Fruit fly (Drosophila melanogaster) whole organism, larva: Measurements from ENCODE around the gene CG12398.
A peak's percentile ranks its signal among the peaks of the same experiment; 100 is the strongest.

ENCODE experiments used
- noc ChIP-seq: fragments of 200-800 bp; sonication (Bioruptor generic); optimal IDR thresholded peaks from 3 replicates; lab custom pipeline; 2019; ENCODE audit warnings: missing biosample characterization, mild to moderate bottlenecking, missing genetic modification characterization, moderate library complexity

Gene CG12398

DNA sequence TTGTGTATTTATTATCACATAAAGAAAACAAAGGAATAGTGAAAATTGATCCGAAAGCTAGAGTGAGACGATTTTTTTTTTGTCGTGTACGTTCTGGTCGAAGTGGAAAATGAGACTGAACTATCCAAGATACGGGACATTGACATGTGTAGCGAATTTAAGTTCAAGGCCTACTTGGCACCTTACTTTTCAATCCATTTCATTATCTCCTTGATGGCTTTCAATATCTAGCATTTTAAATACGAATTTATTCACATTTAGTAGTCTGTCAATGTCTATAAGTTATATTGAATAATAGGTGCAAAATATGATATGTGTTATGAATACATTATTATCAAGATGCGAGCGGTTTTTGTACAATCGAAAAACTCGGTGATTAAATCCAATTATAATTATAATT, 15.2 kb upstream of the CG12398 start, which contains the start of gene CG32591:
Gene CG32591, minus strand, starts transcription at position 101 of the 400 bp plus-strand sequence.
- TF ChIP-seq noc = no peak

DNA sequence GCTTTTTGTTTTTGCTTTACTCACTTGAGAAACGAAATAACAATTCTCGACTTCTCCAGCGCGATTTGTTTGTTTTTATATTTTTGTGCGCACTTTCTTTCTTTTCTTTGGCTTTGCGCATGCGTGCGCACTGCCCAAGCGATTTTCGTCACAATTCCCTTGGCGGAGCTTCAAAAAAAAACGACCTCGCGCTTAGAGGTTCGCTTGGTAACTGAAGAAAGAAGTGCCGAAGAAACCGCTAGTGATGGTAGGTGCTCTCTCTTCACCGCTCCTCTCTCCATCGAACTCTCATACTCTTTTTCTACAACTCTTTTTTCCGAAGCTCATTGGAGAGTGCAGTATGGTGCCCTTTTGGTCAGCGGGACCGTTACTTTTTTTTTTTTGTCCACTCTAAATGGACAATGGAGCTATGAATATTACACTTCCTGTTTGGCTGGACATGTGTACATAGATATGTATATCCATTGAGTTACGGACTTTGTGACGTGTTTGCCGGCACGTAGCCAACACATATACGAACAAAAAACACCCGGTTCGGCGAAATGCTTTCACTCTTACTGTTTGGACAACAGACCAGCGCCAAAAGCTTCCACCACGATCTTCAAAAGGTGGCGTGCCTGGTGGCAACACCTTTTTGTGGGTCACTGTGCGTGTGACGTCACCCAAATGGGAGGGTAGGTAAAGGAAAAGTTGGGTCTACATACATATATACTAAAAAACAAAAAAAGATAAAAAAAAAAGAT, 9.8 kb upstream of the CG12398 start, which contains the start of gene CG9503:
Gene CG9503, minus strand, starts transcription at position 217 of the 743 bp plus-strand sequence.
- no peak for TF ChIP-seq noc

DNA sequence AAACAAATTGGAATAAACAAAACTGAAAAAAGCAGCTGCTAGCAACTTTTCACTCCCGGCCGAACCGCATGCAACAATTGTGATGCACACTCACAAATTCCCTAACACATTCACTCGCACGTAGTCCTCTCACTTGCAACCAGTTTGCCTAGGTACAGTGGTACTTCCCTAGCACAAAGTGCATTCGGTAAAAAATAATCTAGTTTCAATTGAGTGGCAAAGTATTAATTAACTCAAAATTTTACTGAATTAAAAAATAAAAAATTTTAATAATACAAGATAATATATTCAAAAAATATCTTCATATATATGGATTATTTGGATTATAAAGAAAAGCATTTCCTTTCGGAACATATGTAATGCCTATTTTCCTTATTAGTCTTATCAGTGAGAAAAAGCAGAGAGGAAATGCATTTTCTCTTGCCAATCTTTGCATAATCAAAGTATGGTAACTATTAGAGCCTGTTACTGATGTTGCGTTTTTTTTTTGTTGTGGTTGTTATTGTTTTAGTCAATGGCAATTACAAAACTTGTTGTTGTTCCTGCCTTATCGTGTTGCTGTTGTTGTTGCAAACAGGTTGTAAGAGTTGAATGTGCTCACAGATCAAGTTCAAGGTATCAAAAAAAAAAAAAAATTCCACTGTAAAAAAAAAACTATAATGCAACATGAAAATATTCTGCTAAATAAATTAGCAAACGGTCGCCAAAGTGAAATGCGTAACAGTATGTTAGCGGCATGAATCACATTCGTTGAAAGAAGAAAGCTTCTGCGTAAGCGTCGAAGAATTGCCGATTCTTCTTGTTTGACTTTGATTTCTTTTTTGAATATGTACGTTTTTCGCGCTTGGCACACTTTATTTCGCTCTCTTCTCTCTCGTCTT, 9.0 kb upstream of the CG12398 start:
- no peak for TF ChIP-seq noc

DNA sequence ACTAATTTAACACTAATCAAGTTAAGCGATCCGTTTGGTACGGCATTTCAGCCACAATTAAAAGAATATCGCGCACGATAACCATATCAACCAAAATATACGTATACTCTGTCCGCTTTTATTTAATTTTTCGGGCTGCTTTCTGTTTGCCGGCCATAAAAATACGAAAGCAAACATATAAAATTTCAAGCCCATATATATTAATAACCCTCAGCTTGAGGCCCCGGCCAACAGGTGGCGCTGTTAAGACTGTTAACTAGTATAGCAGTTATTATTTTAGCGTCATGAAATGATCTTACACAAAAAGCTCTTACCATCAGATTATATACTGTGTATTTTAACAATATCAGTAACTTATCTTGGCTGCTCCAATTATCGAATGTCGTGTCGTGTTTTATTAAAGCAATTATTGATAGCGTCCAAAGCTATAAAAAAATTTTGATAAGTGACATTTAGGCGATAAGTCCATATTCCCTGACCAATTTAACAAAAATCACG, 5.2 kb upstream of the CG12398 start, which contains the start of gene Eo:
Gene Eo, minus strand, starts transcription at position 51 of the 498 bp plus-strand sequence.
- no peak for TF ChIP-seq noc

DNA sequence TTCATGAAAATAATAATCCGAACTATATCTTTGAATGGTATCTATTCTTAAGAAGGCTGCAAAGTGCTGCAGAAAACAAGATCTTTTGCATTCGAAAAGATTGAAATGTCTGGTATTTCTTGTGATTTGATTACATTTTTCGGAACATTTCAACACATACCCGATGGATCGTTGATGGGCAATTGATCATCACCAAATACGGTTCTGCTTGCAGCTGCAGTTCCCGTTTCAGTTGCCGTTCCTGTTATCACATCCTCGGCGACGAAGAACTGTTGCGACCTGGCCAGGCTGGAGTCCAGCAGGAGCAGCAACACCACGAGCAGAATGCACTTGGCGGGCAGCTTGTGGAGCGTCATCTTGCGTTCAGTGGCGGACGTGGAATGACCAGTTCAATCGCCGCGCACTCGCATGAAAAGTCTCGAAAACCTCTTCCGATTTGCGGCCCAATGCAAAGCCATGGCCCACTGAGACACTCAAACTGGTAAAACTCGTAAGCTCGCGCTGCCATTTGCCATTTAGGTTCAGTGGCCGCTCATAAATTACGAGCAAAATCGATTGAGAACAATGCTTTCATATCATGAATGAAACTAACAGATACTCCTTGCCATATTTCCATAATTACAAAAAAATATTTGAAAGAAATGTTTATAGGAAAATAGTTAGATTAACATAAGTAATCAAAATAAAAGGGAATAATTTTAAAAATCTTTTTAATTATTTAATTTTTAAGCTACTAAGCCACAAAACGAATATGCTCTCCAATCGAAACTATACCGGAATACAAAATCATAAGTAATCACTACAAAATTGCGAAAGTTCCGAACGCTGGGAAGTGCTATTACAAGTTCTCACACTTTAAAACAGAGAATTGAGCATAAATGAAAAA, 2.9 kb downstream of the CG12398 start, which contains the start of gene CG14406:
Gene CG14406, minus strand, starts transcription at position 382 of the 886 bp plus-strand sequence.
- TF ChIP-seq noc = no peak

DNA sequence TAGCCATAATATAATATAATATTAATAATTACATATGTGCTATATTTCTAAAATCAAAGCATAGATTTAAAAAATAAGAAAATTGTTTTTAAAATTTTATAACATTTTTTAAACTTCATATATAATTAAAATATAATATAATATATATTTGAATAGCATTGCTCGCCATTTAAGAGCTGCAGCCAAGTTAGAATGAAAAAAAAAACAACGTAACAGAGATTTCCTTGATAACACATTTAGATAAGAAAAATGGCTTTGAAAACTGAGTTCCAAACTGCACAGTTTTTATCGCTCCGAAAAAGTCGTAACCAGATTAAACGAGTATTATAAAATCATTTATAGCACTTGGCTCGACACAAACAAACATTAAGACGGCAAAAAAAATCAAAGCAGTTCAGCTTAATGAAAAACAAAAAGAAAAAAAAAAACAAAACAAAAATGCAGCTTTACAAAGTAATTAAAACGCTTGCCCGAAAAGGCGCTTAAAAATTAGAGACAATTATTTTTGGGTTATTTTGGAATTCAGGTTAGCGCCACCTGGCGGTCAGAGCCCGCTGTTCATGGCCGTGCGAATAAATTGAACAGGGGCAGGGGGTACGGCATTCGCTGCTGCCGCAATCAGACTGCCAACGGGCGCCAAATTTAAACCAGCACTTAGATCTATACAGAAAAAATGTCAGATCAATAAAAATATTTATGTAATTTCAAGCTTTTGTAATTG, 3.8 kb downstream of the CG12398 start, which contains the start of gene fiz:
Gene fiz, minus strand, starts transcription at position 51 of the 721 bp plus-strand sequence.
- TF ChIP-seq noc = no peak

DNA sequence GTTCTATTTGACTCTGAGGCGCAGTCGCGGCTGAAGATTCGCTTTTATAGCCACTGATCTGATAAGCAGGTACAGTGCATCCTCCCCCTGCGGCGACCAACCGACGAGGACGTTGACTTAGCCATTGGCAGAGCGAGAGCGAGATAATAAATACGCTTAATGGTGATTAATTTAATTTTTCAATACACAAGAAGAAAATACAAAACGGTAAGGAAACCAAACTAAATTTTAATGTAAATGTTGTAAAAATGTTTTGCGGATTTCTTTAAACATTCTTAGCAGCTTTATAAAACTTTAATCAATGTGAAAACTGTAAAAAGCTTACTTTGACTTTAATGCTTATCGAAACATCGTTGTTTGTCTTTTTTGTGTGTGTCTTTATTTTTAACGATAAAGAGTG, 4.6 kb downstream of the CG12398 start:
- TF ChIP-seq noc = no peak

DNA sequence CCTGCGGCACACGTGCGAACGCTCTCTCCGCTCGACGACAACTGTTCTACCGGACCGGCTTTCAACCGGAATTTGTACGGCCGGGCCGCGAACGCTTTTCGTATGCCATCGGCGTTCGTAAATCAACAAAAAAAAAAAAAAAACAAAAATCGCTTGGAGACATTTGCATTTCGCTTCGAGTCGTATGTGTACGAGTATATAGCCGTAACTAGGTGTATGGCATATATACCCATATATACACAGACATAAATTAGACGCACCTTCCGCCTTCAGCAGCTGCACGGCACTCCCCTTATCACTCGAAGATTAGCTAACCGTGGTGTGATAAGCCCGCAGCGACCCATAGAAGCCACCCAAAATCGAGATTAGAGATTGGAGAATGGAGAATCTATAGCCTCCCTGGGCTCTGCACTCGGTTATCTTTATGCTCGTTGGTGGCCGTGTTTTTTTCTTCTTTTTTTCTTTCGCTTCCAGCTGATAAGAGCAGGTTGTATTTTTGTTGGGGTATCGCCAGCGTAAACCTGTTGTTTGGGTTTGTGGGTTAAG, 8.0 kb downstream of the CG12398 start, which contains the start of gene CG9512:
Gene CG9512, minus strand, starts transcription at position 51 of the 546 bp plus-strand sequence.
- peak; percentile 33 for TF ChIP-seq noc

DNA sequence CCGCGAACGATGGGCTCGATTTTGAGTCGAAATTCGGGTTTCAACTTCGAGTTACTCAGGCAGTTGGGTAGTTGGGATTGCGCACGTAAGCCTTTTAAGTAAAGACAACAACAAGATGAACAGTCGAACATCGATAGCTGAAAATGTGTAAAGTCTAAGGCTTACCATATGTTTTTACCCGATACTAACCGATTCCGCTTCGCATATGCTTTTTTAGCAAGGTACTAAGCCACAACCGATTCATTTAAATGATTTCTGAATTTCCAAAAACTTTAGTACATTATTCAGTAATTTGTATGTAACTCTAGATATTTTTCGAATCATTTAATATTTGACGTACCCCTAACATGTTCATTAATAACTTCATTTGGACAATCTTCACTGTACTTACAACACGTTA, 16.0 kb downstream of the CG12398 start:
- TF ChIP-seq noc = no peak

DNA sequence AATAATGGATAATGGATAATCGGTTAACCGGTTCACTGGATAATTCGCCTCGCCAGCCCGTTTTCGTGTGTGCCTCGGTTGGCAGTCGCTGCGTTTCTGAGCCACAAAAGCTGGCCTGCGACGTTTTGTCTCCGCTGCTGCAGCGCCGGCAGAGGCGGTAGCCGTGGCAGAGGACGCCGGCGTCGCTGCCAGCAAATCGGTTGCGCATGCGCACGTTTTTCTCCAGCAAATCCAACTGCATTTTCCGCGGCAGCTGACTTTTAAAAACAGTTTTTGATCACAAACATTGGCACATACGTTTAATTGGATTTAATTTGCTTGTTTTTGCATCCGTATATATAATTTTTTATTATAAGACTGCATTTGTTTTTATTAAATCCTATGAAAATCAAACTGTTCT, 16.8 kb downstream of the CG12398 start, which contains the start of gene CG9514:
Gene CG9514, minus strand, starts transcription at position 101 of the 400 bp plus-strand sequence.
- no peak for TF ChIP-seq noc

DNA sequence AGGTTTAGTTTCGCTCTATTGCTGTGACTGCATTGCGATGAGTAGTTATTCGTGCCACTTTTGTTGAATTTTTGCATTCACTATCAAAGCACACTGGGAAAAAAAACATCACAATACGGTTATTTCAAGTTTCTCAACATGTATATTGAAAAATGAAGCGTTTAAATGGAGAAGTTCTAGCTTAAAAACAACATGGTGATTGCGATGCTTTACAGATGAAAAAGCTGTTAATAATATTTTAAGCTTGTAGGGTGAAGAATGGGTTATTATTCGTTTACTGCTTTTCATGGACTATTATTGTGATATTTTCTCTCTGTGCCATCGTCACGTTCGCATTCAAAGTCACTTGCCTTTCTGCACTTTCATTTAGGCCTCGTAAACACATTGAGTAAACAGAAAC, 17.3 kb downstream of the CG12398 start:
- no peak for TF ChIP-seq noc

DNA sequence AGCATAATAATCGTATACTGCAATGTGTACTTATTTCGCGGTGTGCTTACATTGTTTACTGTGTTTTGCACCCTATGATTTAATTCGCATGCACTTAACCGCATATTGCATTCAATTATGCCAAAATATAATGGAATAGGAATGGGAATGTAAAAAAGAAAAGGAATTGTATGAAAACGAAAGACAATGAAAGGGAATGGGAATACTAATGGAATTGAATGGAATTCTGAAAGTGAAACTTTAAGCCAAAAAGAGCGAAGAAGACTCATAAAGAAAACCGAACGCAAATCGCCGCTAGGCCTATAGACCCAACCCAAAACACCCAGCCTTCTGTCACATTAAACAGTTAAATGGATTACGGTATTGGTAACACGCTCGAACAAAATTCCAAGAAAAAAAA, 19.7 kb downstream of the CG12398 start:
- TF ChIP-seq noc = no peak

DNA sequence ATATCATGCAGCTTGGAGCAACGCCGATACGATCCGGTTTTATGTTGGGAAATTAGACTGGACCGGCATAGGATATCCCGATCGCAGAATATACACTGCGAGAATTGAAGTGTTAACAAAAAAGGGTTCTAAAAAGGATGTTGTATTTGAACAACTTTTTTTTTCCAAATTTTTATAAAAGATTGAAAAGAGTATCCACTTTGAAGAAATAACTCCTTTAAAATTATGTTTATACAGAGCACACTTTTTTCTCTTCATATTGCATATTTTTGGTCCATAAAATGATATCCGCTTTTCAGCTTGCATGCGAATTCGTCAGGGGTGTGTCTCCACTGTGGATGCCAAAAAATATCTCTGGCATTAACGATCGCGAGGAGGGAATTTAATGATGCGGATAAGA, 21.3 kb downstream of the CG12398 start:
- no peak for TF ChIP-seq noc

DNA sequence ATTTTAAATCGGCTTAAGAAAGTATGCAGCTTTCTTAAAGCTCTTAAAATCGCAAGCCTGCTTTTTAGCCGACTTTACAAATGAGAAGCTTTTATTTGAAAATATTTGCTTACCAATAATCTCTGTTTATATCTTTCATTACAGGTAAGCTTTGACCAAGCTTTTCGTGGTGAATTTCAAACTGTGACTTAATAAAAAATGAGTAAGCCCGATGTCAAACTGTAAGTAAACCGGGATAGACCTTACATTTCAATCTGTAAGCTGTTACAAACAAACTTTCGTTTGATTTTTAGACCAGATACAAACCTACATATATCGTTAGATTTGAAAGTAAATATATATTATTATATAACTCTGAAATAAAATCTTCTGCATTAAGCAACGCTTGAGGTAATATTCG, 28.1 kb downstream of the CG12398 start:
- no peak for TF ChIP-seq noc

DNA sequence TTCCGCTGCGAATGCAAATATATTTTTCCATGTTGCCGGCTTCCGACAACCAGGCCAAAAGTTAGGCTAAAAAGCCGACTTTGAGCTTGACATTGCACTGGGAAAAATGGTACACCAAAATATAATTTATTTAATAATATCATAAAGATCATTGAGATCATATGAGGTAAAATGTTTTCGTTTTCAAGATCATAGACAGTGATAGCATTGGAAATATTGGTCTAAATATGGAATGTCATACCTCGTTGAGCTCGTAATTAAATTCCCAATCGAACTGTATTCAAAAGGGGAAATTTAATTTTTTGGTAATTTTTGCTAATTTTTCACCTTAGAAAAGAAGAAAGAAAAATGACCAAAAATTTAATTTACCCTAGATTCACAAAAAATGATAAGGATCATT, 29.6 kb downstream of the CG12398 start:
- no peak for TF ChIP-seq noc
